Worm (Caenorhabditis elegans): ENCODE measurements around the gene grl-2.

DNA sequence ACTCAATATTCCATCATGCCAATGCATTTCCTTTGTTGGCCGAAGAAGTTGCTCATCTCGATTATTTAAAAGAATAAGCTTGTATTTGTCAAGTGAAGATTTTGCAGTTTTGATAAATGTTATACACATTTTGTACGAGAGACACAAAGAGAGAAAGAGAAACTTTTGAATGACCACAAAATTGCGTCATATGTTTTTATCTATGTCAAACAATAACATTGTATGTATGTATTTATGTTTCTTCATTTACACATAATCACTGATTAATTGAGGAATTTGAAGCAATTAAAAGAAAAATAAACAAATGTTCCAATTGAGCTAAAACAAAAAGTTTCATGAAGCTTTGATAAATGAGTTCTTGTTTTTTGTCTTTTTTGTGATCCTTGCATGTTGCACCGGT lies 18.3 kb downstream of the grl-2 start, which contains the start of gene hrg-9:
- TF ChIP-seq lsy-2 (tag; optimal IDR thresholded peaks at IDR 0.05): peak in 1 of 2 experiments; percentile 33
- TF ChIP-seq lin-13 (GFP tag; optimal IDR thresholded peaks at IDR 0.05): no peak
- TF ChIP-seq nhr-12 (tag; optimal IDR thresholded peaks at IDR 0.05): no peak
- no peak for TF ChIP-seq nhr-21 (tag; optimal IDR thresholded peaks at IDR 0.05)
- TF ChIP-seq gmeb-1 (tag; optimal IDR thresholded peaks at IDR 0.05): no peak
- no peak for TF ChIP-seq skn-1 (tag; optimal IDR thresholded peaks at IDR 0.05)
- no peak for TF ChIP-seq unc-39 (tag; optimal IDR thresholded peaks at IDR 0.05)
- TF ChIP-seq zag-1 (tag; optimal IDR thresholded peaks at IDR 0.05): no peak
- TF ChIP-seq unc-62 (GFP tag; optimal IDR thresholded peaks at IDR 0.05): no peak
- no peak for TF ChIP-seq nhr-23 (tag; optimal IDR thresholded peaks at IDR 0.05)
- TF ChIP-seq nhr-77 (tag; optimal IDR thresholded peaks at IDR 0.05): no peak
- no peak for TF ChIP-seq nhr-11 (tag; optimal IDR thresholded peaks at IDR 0.05)
- no peak for TF ChIP-seq nhr-237 (tag; optimal IDR thresholded peaks at IDR 0.05)
